Fruit fly (Drosophila melanogaster) whole organism, embryonic: ENCODE data around the gene CG34435.
A peak's percentile ranks its signal among the peaks of the same experiment; 100 is the strongest.

Source experiments
- Atf3 ChIP-seq: fragments of 200-800 bp; sonication (Bioruptor generic); optimal IDR thresholded peaks from 3 replicates; lab custom pipeline; 2016; ENCODE audit warnings: missing biosample characterization, missing genetic modification characterization
- B-H1 ChIP-seq: fragments of 200-800 bp; sonication (Bioruptor generic); IDR thresholded peaks from 3 replicates; pipeline ENCODE4 v1.3.6; 2022; ENCODE audit warnings: missing biosample characterization, missing genetic modification characterization
- B-H2 ChIP-seq: fragments of 200-800 bp; sonication (Bioruptor generic); optimal IDR thresholded peaks from 2 replicates; lab custom pipeline; 2018; ENCODE audit warnings: missing biosample characterization, mild to moderate bottlenecking, missing genetic modification characterization
- C15 ChIP-seq: fragments of 200-800 bp; sonication (Bioruptor generic); IDR thresholded peaks from 3 replicates; pipeline ENCODE4 v1.3.6; 2022; ENCODE audit warnings: missing biosample characterization, missing genetic modification characterization
- CG10147 ChIP-seq: fragments of 200-800 bp; sonication (Bioruptor generic); optimal IDR thresholded peaks from 2 replicates; lab custom pipeline; 2019; ENCODE audit warnings: missing biosample characterization, mild to moderate bottlenecking, missing genetic modification characterization, moderate library complexity
- CG11085 ChIP-seq: fragments of 200-800 bp; sonication (Bioruptor generic); IDR thresholded peaks from 2 replicates; pipeline ENCODE4 v1.3.6; 2022; ENCODE audit warnings: missing biosample characterization, missing genetic modification characterization
- CG11247 ChIP-seq: fragments of 200-800 bp; sonication (Bioruptor generic); IDR thresholded peaks from 2 replicates; pipeline ENCODE4 v1.3.6; 2022; ENCODE audit warnings: missing biosample characterization, missing genetic modification characterization
- CG12219 ChIP-seq: fragments of 200-800 bp; sonication (Bioruptor generic); optimal IDR thresholded peaks from 3 replicates; lab custom pipeline; 2018; ENCODE audit warnings: missing biosample characterization, mild to moderate bottlenecking, missing genetic modification characterization
- CG14441 ChIP-seq: fragments of 200-800 bp; sonication (Bioruptor generic); IDR thresholded peaks from 2 replicates; pipeline ENCODE4 v1.3.6; 2022; ENCODE audit warnings: missing biosample characterization, missing genetic modification characterization
- CG14667 ChIP-seq: fragments of 200-800 bp; sonication (Bioruptor generic); IDR thresholded peaks from 2 replicates; pipeline ENCODE4 v1.3.6; 2022; ENCODE audit warnings: missing biosample characterization, missing genetic modification characterization
- CG14860 ChIP-seq: fragments of 200-800 bp; sonication (Bioruptor generic); IDR thresholded peaks from 3 replicates; pipeline ENCODE4 v1.3.6; 2022; ENCODE audit warnings: missing biosample characterization, missing genetic modification characterization; ENCODE audit not compliant: partially characterized antibody
- CG17385 ChIP-seq: fragments of 200-800 bp; sonication (Bioruptor generic); optimal IDR thresholded peaks from 3 replicates; lab custom pipeline; 2018; ENCODE audit warnings: missing biosample characterization, mild to moderate bottlenecking, missing genetic modification characterization
- CG17829 ChIP-seq: fragments of 200-800 bp; optimal IDR thresholded peaks from 2 replicates; lab custom pipeline; 2019; ENCODE audit warnings: missing biosample characterization, mild to moderate bottlenecking, missing genetic modification characterization, moderate library complexity
- CG18011 ChIP-seq: fragments of 200-800 bp; sonication (Bioruptor generic); optimal IDR thresholded peaks from 2 replicates; lab custom pipeline; 2017; ENCODE audit warnings: missing biosample characterization, missing genetic modification characterization, mild to moderate bottlenecking, moderate library complexity, missing genotype
- CG2129 ChIP-seq: fragments of 200-800 bp; sonication (Bioruptor generic); IDR thresholded peaks from 2 replicates; pipeline ENCODE4 v1.3.6; 2022; ENCODE audit warnings: missing biosample characterization, missing genetic modification characterization; ENCODE audit not compliant: partially characterized antibody
- CG31388 ChIP-seq: fragments of 200-800 bp; sonication (Bioruptor generic); optimal IDR thresholded peaks from 2 replicates; lab custom pipeline; 2016; ENCODE audit warnings: missing biosample characterization, missing genetic modification characterization
- CG34422 ChIP-seq: fragments of 200-800 bp; sonication (Bioruptor generic); IDR thresholded peaks from 3 replicates; pipeline ENCODE4 v1.3.6; 2022; ENCODE audit warnings: missing biosample characterization, missing genetic modification characterization
- CG42726 ChIP-seq: fragments of 200-800 bp; sonication (Bioruptor generic); IDR thresholded peaks from 2 replicates; pipeline ENCODE4 v1.3.6; 2022; ENCODE audit warnings: missing biosample characterization, missing genetic modification characterization; ENCODE audit not compliant: partially characterized antibody
- CG6791 ChIP-seq: fragments of 200-800 bp; sonication (Bioruptor generic); IDR thresholded peaks from 3 replicates; pipeline ENCODE4 v1.3.6; 2022; ENCODE audit warnings: missing biosample characterization, missing genetic modification characterization; ENCODE audit not compliant: partially characterized antibody
- CG8359 ChIP-seq: fragments of 200-800 bp; sonication (Bioruptor generic); optimal IDR thresholded peaks from 2 replicates; lab custom pipeline; 2017; ENCODE audit warnings: missing biosample characterization, mild to moderate bottlenecking, missing genetic modification characterization, borderline replicate concordance
- CG8478 ChIP-seq: fragments of >200 bp; optimal IDR thresholded peaks from 2 replicates; lab custom pipeline; 2018
- CG9215 ChIP-seq: fragments of 200-800 bp; sonication (Bioruptor generic); IDR thresholded peaks from 2 replicates; pipeline ENCODE4 v1.3.6; 2022; ENCODE audit warnings: missing biosample characterization, missing genetic modification characterization
- CkIIα-i1 ChIP-seq: fragments of 200-800 bp; sonication (Bioruptor generic); IDR thresholded peaks from 2 replicates; pipeline ENCODE4 v1.3.6; 2022; ENCODE audit warnings: missing biosample characterization, missing genetic modification characterization
- Dip2 ChIP-seq: fragments of 200-800 bp; sonication (Bioruptor generic); IDR thresholded peaks from 2 replicates; pipeline ENCODE4 v1.3.6; 2022; ENCODE audit warnings: missing biosample characterization, missing genetic modification characterization
- Eip74EF ChIP-seq, 2 experiments: fragments of 200-800 bp in 1 of 2; fragments of >200 bp in 1 of 2; sonication (Bioruptor generic) in 1 of 2; optimal IDR thresholded peaks; 2 replicates each; lab custom pipeline; 2017 to 2019; ENCODE audit warnings: missing biosample characterization in 2 of 2, missing genetic modification characterization in 2 of 2, mild to moderate bottlenecking in 1 of 2, moderate library complexity in 1 of 2
- Fer1 ChIP-seq: fragments of 200-800 bp; sonication (Bioruptor generic); optimal IDR thresholded peaks from 2 replicates; lab custom pipeline; 2017; ENCODE audit warnings: missing biosample characterization, mild to moderate bottlenecking, missing genetic modification characterization
- Hand ChIP-seq: fragments of 200-800 bp; sonication (Bioruptor generic); optimal IDR thresholded peaks from 2 replicates; lab custom pipeline; 2017; ENCODE audit warnings: mild to moderate bottlenecking, missing biosample characterization, missing genetic modification reagents, missing genetic modification characterization
- Hey ChIP-seq: fragments of 200-800 bp; sonication (Bioruptor generic); optimal IDR thresholded peaks from 3 replicates; lab custom pipeline; 2018; ENCODE audit warnings: missing biosample characterization, mild to moderate bottlenecking, missing genetic modification characterization
- Hr51 ChIP-seq, 2 experiments: fragments of 200-800 bp; sonication (Bioruptor generic); optimal IDR thresholded peaks; 2 replicates in 1 of 2; 3 replicates in 1 of 2; lab custom pipeline; 2016 to 2018; ENCODE audit warnings: missing biosample characterization in 2 of 2, missing genetic modification characterization in 2 of 2, mild to moderate bottlenecking in 1 of 2, moderate library complexity in 1 of 2
- Med ChIP-seq: fragments of 200-800 bp; sonication (Bioruptor generic); peaks from one replicate; lab custom pipeline; 2016; ENCODE audit warnings: missing biosample characterization, missing genetic modification characterization, mild to moderate bottlenecking, inconsistent platforms, moderate library complexity
- Sry-δ ChIP-seq: fragments of 200-800 bp; sonication (Bioruptor generic); optimal IDR thresholded peaks from 2 replicates; lab custom pipeline; 2016; ENCODE audit warnings: missing biosample characterization, missing genetic modification characterization
- YL-1 ChIP-seq: fragments of 200-800 bp; sonication (Bioruptor generic); optimal IDR thresholded peaks from 3 replicates; lab custom pipeline; 2017; ENCODE audit warnings: missing biosample characterization, mild to moderate bottlenecking, missing genetic modification characterization
- abd-A ChIP-seq: fragments of 200-800 bp; sonication (Bioruptor generic); optimal IDR thresholded peaks from 3 replicates; lab custom pipeline; 2019; ENCODE audit warnings: missing biosample characterization, mild to moderate bottlenecking, missing genetic modification characterization, moderate library complexity
- ara ChIP-seq: fragments of 200-800 bp; sonication (Bioruptor generic); IDR thresholded peaks from 2 replicates; pipeline ENCODE4 v1.3.6; 2022; ENCODE audit warnings: missing biosample characterization, missing genetic modification characterization
- cas ChIP-seq: fragments of 200-800 bp; sonication (Bioruptor generic); IDR thresholded peaks from 2 replicates; pipeline ENCODE4 v1.3.6; 2022; ENCODE audit warnings: missing biosample characterization, missing genetic modification characterization
- gcm2 ChIP-seq: fragments of 200-800 bp; sonication (Bioruptor generic); optimal IDR thresholded peaks from 2 replicates; lab custom pipeline; 2016; ENCODE audit warnings: missing biosample characterization, missing genetic modification characterization
- grau ChIP-seq: fragments of 200-800 bp; optimal IDR thresholded peaks from 3 replicates; lab custom pipeline; 2019; ENCODE audit warnings: missing biosample characterization, mild to moderate bottlenecking, missing genetic modification characterization, moderate library complexity
- hkb ChIP-seq, 2 experiments: fragments of 200-800 bp in 1 of 2; fragments of >200 bp in 1 of 2; sonication (Bioruptor generic) in 1 of 2; IDR thresholded peaks in 1 of 2; optimal IDR thresholded peaks in 1 of 2; 2 replicates each; pipeline versions ENCODE4 v1.3.6 to Lab custom; 2017 to 2022; ENCODE audit warnings: missing biosample characterization in 1 of 2, missing genetic modification characterization in 1 of 2
- pita ChIP-seq: fragments of 200-800 bp; sonication (Bioruptor generic); optimal IDR thresholded peaks from 2 replicates; lab custom pipeline; 2017; ENCODE audit warnings: missing biosample characterization, mild to moderate bottlenecking, missing genetic modification characterization
- repo ChIP-seq: fragments of 200-800 bp; sonication (Bioruptor generic); optimal IDR thresholded peaks from 2 replicates; lab custom pipeline; 2016; ENCODE audit warnings: missing biosample characterization, missing genetic modification characterization
- row ChIP-seq: fragments of 200-800 bp; sonication (Bioruptor generic); IDR thresholded peaks from 3 replicates; pipeline ENCODE4 v1.3.6; 2022; ENCODE audit warnings: missing biosample characterization, missing genetic modification characterization
- sisA ChIP-seq: fragments of 200-800 bp; sonication (Bioruptor generic); IDR thresholded peaks from 2 replicates; pipeline ENCODE4 v1.3.6; 2022; ENCODE audit warnings: missing biosample characterization, missing genetic modification characterization
- sob ChIP-seq: fragments of 200-800 bp; sonication (Bioruptor generic); IDR thresholded peaks from 2 replicates; pipeline ENCODE4 v1.3.6; 2022; ENCODE audit warnings: missing biosample characterization, missing genetic modification characterization
- stc ChIP-seq: fragments of 200-800 bp; sonication (Bioruptor generic); IDR thresholded peaks from 2 replicates; pipeline ENCODE4 v1.3.6; 2022; ENCODE audit warnings: missing biosample characterization, missing genetic modification characterization
- stwl ChIP-seq: fragments of 200-800 bp; sonication (Bioruptor generic); optimal IDR thresholded peaks from 3 replicates; lab custom pipeline; 2018; ENCODE audit warnings: missing biosample characterization, mild to moderate bottlenecking, missing genetic modification characterization, moderate library complexity
- trem ChIP-seq: fragments of 200-800 bp; optimal IDR thresholded peaks from 3 replicates; lab custom pipeline; 2019; ENCODE audit warnings: missing biosample characterization, mild to moderate bottlenecking, missing genetic modification characterization, moderate library complexity
- trh ChIP-seq: fragments of 200-800 bp; sonication (Bioruptor generic); optimal IDR thresholded peaks from 2 replicates; lab custom pipeline; 2016; ENCODE audit warnings: missing biosample characterization, missing genetic modification characterization
- unc-4 ChIP-seq: fragments of 200-800 bp; sonication (Bioruptor generic); IDR thresholded peaks from 2 replicates; pipeline ENCODE4 v1.3.6; 2022; ENCODE audit warnings: missing biosample characterization, missing genetic modification characterization; ENCODE audit not compliant: partially characterized antibody
- zen2 ChIP-seq: fragments of 200-800 bp; sonication (Bioruptor generic); IDR thresholded peaks from 3 replicates; pipeline ENCODE4 v1.3.6; 2022; ENCODE audit warnings: missing biosample characterization, missing genetic modification characterization; ENCODE audit not compliant: partially characterized antibody

Gene CG34435

DNA sequence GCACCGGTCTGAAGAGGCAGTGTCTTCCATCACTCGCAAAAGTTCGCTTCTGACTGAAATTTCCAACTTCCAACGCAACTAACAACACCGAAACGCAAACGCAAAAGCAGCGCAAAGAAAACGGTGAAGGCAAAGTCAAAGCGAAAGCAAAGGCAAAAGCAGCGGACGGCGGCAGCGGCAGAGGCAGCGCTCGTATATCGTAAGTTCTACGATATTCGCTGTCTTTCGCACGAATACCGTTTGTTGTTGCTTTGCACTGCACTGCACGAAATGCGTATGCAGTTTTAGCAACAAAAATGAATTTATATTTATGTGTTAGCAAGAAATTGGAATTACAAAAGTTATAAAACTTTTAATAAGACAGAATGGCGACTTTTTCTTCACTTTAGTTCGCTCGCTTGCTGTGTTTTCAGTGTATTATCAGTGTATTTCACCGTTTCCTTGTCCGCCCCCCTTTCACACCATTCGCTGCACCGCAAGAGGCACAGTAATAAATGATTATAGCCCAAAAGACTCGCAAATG lies 34.2 kb upstream of the CG34435 start, which contains the start of gene OtopLa (continued):
- TF ChIP-seq CG6791 (GFP tag; lab: Robert Waterston, UW) (no peak), CG2129 (GFP tag; lab: Robert Waterston, UW) (no peak), stc (peak; percentile 85), cas (0 out of 2 replicates have a peak, but pooled peaks have one; percentile 49), CG10147 (peak; percentile 84), Hey (tag; lab: Kevin White, UChicago) (no peak), Eip74EF (GFP tag; optimal IDR thresholded peaks at IDR 0.05; lab: Kevin White, UChicago) (peak in 1 of 2 experiments; percentile 80), zen2 (GFP tag; lab: Robert Waterston, UW) (no peak), Hand (peak; percentile 66), trh (GFP tag; lab: Kevin White, UChicago) (peak; percentile 37), CG14860 (GFP tag; lab: Robert Waterston, UW) (no peak), Sry-δ (GFP tag; lab: Kevin White, UChicago) (peak; percentile 31), CG34422 (GFP tag; lab: Robert Waterston, UW) (peak; percentile 88), grau (peak; percentile 77), row (GFP tag; lab: Robert Waterston, UW) (peak; percentile 84), CG8359 (peak; percentile 58), CG14667 (GFP tag; lab: Robert Waterston, UW) (peak; percentile 85), CG12219 (GFP tag; lab: Kevin White, UChicago) (peak; percentile 76), CG11247 (GFP tag; lab: Robert Waterston, UW) (peak; percentile 78), stwl (tag; lab: Kevin White, UChicago) (peak; percentile 9), sob (GFP tag; lab: Robert Waterston, UW) (peak; percentile 87), YL-1 (GFP tag; lab: Kevin White, UChicago) (peak; percentile 7), trem (tag; lab: Kevin White, UChicago) (peak; percentile 70), Atf3 (GFP tag; lab: Kevin White, UChicago) (peak; percentile 63), gcm2 (peak; percentile 52), Dip2 (GFP tag; lab: Robert Waterston, UW) (no peak), Med (GFP tag; lab: Kevin White, UChicago) (peak; percentile 97), sisA (GFP tag; lab: Robert Waterston, UW) (peak; percentile 87), unc-4 (GFP tag; lab: Robert Waterston, UW) (no peak), CG17385 (GFP tag; lab: Kevin White, UChicago) (peak; percentile 79), CG14441 (peak; percentile 80), CG18011 (peak; percentile 20), CG42726 (GFP tag; lab: Robert Waterston, UW) (no peak), CG11085 (GFP tag; lab: Robert Waterston, UW) (peak; percentile 37; the same call in 1 of the 2 replicates), pita (GFP tag; lab: Kevin White, UChicago) (no peak), CG31388 (GFP tag; lab: Kevin White, UChicago) (peak; percentile 60), Hr51 (GFP tag; optimal IDR thresholded peaks at IDR 0.05; lab: Kevin White, UChicago) (peak; percentile 58 to 82), Fer1 (GFP tag; lab: Kevin White, UChicago) (peak; percentile 87), CG17829 (tag; lab: Kevin White, UChicago) (peak; percentile 72), B-H1 (peak; percentile 71), ara (peak; percentile 91), repo (peak; percentile 63), B-H2 (GFP tag; lab: Kevin White, UChicago) (no peak), CG8478 (no peak), CG9215 (peak; percentile 68), CkIIα-i1 (peak; percentile 22; the same call in 1 of the 2 replicates), hkb (optimal IDR thresholded peaks at IDR 0.05; lab: Kevin White, UChicago) (no peak), hkb (GFP tag; IDR thresholded peaks at IDR 0.05; lab: Robert Waterston, UW) (peak; percentile 90), abd-A (tag; lab: Kevin White, UChicago) (no peak), C15 (no peak)
